Fruit fly (Drosophila melanogaster): Measurements from ENCODE around the gene Gtpx.

Gene Gtpx

DNA sequence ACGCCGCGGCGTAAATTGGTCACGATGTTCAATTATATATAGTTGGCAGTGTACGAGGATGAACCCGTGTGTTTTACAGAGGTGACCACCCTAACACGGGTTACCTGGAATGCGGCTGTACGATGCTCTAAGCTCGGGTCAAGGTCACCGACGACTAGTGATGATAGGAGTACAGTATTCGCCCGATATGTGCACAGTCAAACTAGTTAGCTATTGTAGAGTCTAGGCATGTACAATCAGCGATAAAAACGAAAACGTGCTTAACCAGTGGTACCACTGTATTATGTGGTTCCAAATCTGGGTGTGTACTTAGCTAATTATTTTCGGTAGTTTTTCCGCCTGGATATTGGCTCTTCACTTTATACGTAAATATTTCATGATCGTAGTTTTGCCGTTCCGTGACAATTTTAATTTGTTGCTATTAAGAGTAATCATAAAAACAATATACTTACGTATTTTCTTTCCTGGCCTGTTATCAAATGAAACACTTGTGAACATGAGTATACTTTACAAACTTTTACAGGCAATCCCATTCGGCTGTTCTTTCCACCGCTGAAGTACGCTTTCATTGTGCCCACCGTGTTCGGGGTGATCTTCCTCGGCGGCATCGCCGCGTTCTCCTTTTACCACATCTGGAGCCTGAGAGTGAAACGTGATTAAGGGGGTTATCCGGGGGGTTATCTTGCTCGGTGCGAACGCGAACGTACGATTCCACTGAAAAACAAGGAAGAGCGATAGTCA lies 5.9 kb upstream of the Gtpx start (continued):
- TF ChIP-seq ssp (GFP tag; IDR thresholded peaks at IDR 0.05) = no peak
- TF ChIP-seq jumu (GFP tag; optimal IDR thresholded peaks at IDR 0.05) = peak; percentile 10
- TF ChIP-seq CG1233 (GFP tag; optimal IDR thresholded peaks at IDR 0.05) = no peak
- TF ChIP-seq CG3726 (GFP tag; IDR thresholded peaks at IDR 0.05) = 0 out of 3 replicates have a peak, but pooled peaks have one; percentile 12
- no peak for TF ChIP-seq CG12659 (GFP tag; optimal IDR thresholded peaks at IDR 0.05)
- no peak for TF ChIP-seq lola (GFP tag; optimal IDR thresholded peaks at IDR 0.05)
- peak; percentile 3 for TF ChIP-seq NfI (GFP tag; optimal IDR thresholded peaks at IDR 0.05)
- no peak for TF ChIP-seq CG10654 (GFP tag; optimal IDR thresholded peaks at IDR 0.05)
- peak; percentile 35; the same call in 1 of the 2 replicates for TF ChIP-seq CG32772 (GFP tag; IDR thresholded peaks at IDR 0.05)
- no peak for TF ChIP-seq CG7963 (GFP tag; IDR thresholded peaks at IDR 0.05; ENCODE audit: partially characterized antibody)
- no peak for TF ChIP-seq wor (GFP tag; IDR thresholded peaks at IDR 0.05)
- no peak for TF ChIP-seq Dip3 (GFP tag; optimal IDR thresholded peaks at IDR 0.05)
- no peak for TF ChIP-seq CG1832 (GFP tag; optimal IDR thresholded peaks at IDR 0.05)
- no peak for TF ChIP-seq phol (tag; optimal IDR thresholded peaks at IDR 0.05)
- TF ChIP-seq CG14860 (GFP tag; IDR thresholded peaks at IDR 0.05; ENCODE audit: partially characterized antibody) = no peak
- TF ChIP-seq CG13123 (GFP tag; optimal IDR thresholded peaks at IDR 0.05) = no peak
- no peak for TF ChIP-seq Trl (optimal IDR thresholded peaks at IDR 0.05)
- TF ChIP-seq Trl (GFP tag; optimal IDR thresholded peaks at IDR 0.05) = peak; percentile 19
- no peak for TF ChIP-seq CG31388 (GFP tag; optimal IDR thresholded peaks at IDR 0.05)
- TF ChIP-seq CG6272 (GFP tag; IDR thresholded peaks at IDR 0.05) = no peak
- TF ChIP-seq psq (GFP tag; optimal IDR thresholded peaks at IDR 0.05) = no peak
- TF ChIP-seq vfl (GFP tag; optimal IDR thresholded peaks at IDR 0.05) = no peak
- TF ChIP-seq exex (tag; optimal IDR thresholded peaks at IDR 0.05) = no peak
- no peak for TF ChIP-seq shn (GFP tag; optimal IDR thresholded peaks at IDR 0.05)
- TF ChIP-seq CG7745 (tag; optimal IDR thresholded peaks at IDR 0.05) = no peak
- TF ChIP-seq run (tag; optimal IDR thresholded peaks at IDR 0.05) = no peak
- TF ChIP-seq Dref (GFP tag; IDR thresholded peaks at IDR 0.05) = no peak
- no peak for TF ChIP-seq CG10267 (tag; optimal IDR thresholded peaks at IDR 0.05)
- TF ChIP-seq CG14667 (GFP tag; IDR thresholded peaks at IDR 0.05) = no peak
- no peak for TF ChIP-seq HmgD (GFP tag; optimal IDR thresholded peaks at IDR 0.05)
- peak; percentile 7; the same call in 1 of the 2 replicates for TF ChIP-seq E2f2 (GFP tag; IDR thresholded peaks at IDR 0.05)
- peak; percentile 48 for TF ChIP-seq Hmr (GFP tag; optimal IDR thresholded peaks at IDR 0.05)
- no peak for TF ChIP-seq CG14710 (tag; optimal IDR thresholded peaks at IDR 0.05)
- no peak for TF ChIP-seq fd96Cb (tag; optimal IDR thresholded peaks at IDR 0.05)
- no peak for TF ChIP-seq CG5180 (GFP tag; optimal IDR thresholded peaks at IDR 0.05)
- TF ChIP-seq tx (GFP tag; optimal IDR thresholded peaks at IDR 0.05) = no peak
- no peak for TF ChIP-seq Spps (tag; optimal IDR thresholded peaks at IDR 0.05)
- TF ChIP-seq CG12071 (GFP tag; optimal IDR thresholded peaks at IDR 0.05) = peak; percentile 42
- peak; percentile 5; the same call in 1 of the 2 replicates for TF ChIP-seq CG11247 (GFP tag; IDR thresholded peaks at IDR 0.05)
- peak; percentile 92 for TF ChIP-seq sd (tag; optimal IDR thresholded peaks at IDR 0.05)
- no peak for TF ChIP-seq inv (GFP tag; IDR thresholded peaks at IDR 0.05; ENCODE audit: partially characterized antibody)
- TF ChIP-seq Med (GFP tag) = peak; percentile 76
- no peak for TF ChIP-seq Asciz (GFP tag; optimal IDR thresholded peaks at IDR 0.05)
- TF ChIP-seq Optix (GFP tag; IDR thresholded peaks at IDR 0.05) = no peak
- TF ChIP-seq nerfin-2 (GFP tag; IDR thresholded peaks at IDR 0.05; ENCODE audit: partially characterized antibody) = no peak
- no peak for TF ChIP-seq h (optimal IDR thresholded peaks at IDR 0.05)
- no peak for TF ChIP-seq tup (GFP tag; optimal IDR thresholded peaks at IDR 0.05)
- peak; percentile 39 for TF ChIP-seq zfh2 (GFP tag; optimal IDR thresholded peaks at IDR 0.05)
- no peak for TF ChIP-seq CG17361 (GFP tag; IDR thresholded peaks at IDR 0.05)
- TF ChIP-seq D19A (tag; optimal IDR thresholded peaks at IDR 0.05) = no peak
